Worm (Caenorhabditis elegans) whole organism, L4 larva: ENCODE results near the gene got-1.2.

ENCODE experiments used
- F49E8.2 ChIP-seq: sonication (generic microtip); optimal IDR thresholded peaks from 2 replicates; lab custom pipeline; 2016; ENCODE audit warnings: missing compliant biosample characterization, mild to moderate bottlenecking, missing genetic modification characterization, borderline replicate concordance
- ceh-28 ChIP-seq: fragments of 150-350 bp; optimal IDR thresholded peaks from 2 replicates; lab custom pipeline; 2014; ENCODE audit warnings: missing biosample characterization, missing genetic modification reagents, missing genetic modification characterization
- cey-2 ChIP-seq: sonication (generic microtip); optimal IDR thresholded peaks from 3 replicates; lab custom pipeline; 2017; ENCODE audit warnings: missing genetic modification characterization, mild to moderate bottlenecking, missing compliant biosample characterization, antibody characterized with exemption, borderline replicate concordance; ENCODE audit not compliant: insufficient read depth
- lin-13 ChIP-seq: fragments of 150-350 bp; optimal IDR thresholded peaks from 2 replicates; lab custom pipeline; 2014; ENCODE audit warnings: missing biosample characterization, missing genetic modification reagents, missing genetic modification characterization
- mep-1 ChIP-seq: fragments of 150-350 bp; sonication (generic microtip); optimal IDR thresholded peaks from 3 replicates; lab custom pipeline; 2014; ENCODE audit warnings: missing biosample characterization, missing genetic modification characterization
- nhr-11 ChIP-seq: fragments of 150-350 bp; optimal IDR thresholded peaks from 2 replicates; lab custom pipeline; 2014; ENCODE audit warnings: missing biosample characterization, missing genetic modification characterization
- ztf-11 ChIP-seq: fragments of 150-350 bp; optimal IDR thresholded peaks from 2 replicates; lab custom pipeline; 2014; ENCODE audit warnings: missing biosample characterization, missing genetic modification characterization

ce11 chrX:16770919-16771318, 22.0 kb downstream of the got-1.2 start:
- TF ChIP-seq lin-13 (GFP tag; lab: Kevin White, UChicago), result no peak
- TF ChIP-seq cey-2 (tag; lab: Kevin White, UChicago), result no peak
- TF ChIP-seq mep-1 (tag; lab: Kevin White, UChicago), result no peak
- TF ChIP-seq ztf-11, result no peak
- no peak for TF ChIP-seq ceh-28
- no peak for TF ChIP-seq F49E8.2 (tag; lab: Kevin White, UChicago)
- no peak for TF ChIP-seq nhr-11 (tag; lab: Kevin White, UChicago)
